Worm (Caenorhabditis elegans) whole organism, dauer: ENCODE results near the gene ccz-1.

Source experiments
- unc-62 ChIP-seq: sonication (generic microtip); optimal IDR thresholded peaks from 2 replicates; lab custom pipeline; 2017; ENCODE audit warnings: missing biosample characterization, missing genetic modification reagents, missing genetic modification characterization

Gene ccz-1

DNA sequence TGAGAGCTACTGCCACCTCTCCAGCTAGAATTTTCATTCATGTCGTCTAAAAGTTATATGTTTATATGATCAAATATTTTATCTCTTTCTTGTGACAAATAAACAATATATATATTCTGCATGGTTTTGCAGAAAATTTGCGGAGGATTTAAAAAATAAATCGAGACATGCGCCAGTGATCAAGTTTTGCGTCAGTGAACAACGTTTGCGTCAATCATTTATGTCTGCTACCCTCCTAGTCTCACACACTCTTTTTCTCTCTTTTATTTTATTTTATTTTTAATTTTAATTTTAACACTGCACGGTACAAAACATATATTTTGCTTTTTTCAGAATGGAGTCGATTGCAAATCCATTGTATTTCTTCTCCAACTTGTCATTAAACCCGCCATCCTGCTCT lies at the start of gene ccz-1, which contains the start of gene tag-65:
ccz-1 (plus strand) TSS at position 334 of the 400 bp plus-strand sequence.
tag-65 (minus strand) TSS at position 46 of the 400 bp plus-strand sequence.
- no peak for TF ChIP-seq unc-62 (GFP tag; lab: Kevin White, UChicago)

DNA sequence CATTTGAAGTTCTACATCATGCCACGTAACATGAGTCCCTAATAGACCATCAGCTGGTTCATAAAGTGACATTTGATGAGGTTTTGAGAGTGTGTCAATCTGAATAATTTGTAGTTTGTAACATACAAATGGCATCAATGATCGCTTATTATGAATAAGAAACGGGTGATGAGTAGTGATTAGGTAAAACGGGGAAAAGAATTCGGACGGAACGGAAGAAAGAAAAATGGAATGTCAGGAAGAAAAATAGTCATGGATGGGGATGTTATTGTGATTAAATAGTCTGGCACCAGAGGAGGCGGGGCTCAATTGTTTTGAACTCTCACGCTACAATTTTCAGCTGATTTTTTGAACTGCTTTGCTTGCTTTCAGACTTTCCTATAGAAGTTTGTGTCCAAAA lies 44.5 kb upstream of the ccz-1 start, which contains the start of gene H37A05.2:
H37A05.2 (minus strand) TSS at position 101 of the 400 bp plus-strand sequence.
- TF ChIP-seq unc-62 (GFP tag; lab: Kevin White, UChicago), result no peak

DNA sequence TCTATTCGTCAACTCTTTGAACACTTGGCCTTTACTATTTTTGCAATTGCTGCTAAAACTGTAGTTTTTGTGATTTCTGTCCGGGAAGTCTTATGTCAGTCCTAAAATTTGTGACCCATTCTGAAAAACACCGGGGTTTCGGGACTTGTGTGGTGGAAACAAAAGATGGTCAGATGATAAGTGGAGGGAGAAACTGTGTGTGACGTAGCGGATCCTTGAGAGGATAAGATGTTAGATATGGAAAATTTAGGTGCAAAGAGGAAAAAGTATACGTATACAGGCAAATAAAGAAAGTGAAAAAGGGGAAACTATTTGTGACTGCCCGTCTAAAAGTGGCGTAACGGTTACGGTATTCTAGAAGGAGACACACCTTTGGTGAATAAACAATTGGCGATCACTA lies 42.3 kb upstream of the ccz-1 start:
- no peak for TF ChIP-seq unc-62 (GFP tag; lab: Kevin White, UChicago)

DNA sequence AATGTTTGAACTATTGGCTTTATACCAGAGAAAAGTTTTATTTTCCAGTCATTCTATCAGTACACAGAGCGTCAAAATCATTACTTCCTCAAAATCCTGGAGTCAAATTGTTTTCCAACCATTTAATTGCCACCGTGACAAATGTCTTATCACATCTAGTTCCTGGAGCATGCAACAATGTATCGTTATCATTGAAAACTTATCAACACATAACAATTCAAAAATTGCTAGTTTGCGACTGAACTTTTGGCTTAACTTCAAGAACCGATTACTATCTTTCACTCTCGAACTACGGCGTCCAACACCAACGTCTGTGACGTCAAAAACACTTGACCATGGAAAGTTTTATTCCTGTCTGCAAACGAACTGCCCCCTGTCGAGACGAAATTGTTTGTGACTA lies 40.6 kb upstream of the ccz-1 start:
- TF ChIP-seq unc-62 (GFP tag; lab: Kevin White, UChicago), result no peak

DNA sequence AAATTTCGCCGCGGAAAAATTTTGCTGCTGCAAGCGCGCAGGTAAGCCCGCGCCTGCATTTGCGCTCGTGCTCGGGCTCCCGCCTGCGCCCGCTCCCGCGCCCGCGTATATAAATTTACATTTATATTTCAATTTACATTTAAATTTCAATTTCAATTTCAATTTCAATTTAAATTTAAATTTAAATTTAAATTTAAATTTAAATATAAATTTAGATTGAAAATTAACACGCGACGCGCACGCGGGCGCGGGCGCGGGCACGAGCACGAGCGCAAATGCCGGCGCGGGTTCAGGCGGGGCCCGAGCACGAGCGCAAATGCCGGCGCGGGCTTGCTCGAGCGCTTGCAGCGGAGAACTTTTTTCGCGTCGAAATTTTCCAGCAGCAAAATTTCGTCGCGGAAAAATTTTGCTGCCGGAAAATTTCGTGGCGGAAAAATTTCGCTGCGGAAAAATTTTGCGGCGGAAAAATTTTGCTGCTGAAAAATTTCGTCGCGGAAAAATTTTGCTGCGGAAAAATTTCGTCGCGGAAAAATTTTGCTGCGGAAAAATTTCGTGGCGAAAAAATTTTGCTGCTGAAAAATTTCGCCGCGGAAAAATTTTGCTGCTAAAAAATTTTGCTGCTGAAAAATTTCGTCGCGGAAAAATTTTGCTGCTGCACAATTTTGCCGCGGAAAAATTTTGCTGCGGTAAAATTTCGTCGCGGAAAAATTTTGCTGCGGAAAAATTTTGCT lies 32.7 kb upstream of the ccz-1 start:
- TF ChIP-seq unc-62 (GFP tag; lab: Kevin White, UChicago), result no peak

DNA sequence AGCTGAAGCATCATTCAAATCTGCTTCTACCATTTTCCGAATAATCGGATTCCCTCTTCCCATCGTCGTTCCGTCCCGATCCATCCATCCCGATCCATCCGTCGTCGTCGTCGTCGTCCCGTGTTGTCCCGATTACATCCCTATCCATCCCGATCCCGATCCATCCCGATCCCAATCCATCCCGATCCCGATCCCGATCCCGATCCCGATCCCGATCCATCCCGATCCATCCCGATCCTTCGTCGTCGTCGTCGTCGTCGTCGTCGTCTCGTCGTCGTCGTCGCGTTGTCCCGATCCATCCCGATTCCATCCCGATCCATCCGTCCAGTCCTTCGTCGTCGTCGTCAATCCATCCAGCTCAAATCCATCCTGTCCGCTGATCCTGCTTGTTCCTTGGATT lies 31.5 kb upstream of the ccz-1 start:
- TF ChIP-seq unc-62 (GFP tag; lab: Kevin White, UChicago), result no peak

DNA sequence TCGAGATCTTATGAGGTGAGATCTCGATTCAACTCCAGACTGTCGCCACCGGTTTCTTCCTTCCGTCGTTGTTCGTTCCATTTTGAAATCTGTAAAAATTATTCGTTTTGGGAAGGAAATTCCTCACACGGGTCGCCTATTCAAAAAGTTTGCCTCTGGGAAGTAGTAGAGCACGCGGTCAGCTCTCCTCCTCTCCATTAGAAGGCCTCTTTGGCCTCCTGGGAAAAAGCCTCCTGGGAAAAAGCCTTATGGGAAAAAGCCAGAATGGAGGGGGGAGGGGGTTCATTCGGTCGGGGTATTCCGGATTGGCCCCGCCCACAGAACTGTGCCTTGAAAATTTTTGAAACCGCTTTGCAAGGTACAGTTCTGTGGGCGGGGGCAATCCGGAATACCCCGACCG lies 31.1 kb upstream of the ccz-1 start:
- TF ChIP-seq unc-62 (GFP tag; lab: Kevin White, UChicago), result no peak

DNA sequence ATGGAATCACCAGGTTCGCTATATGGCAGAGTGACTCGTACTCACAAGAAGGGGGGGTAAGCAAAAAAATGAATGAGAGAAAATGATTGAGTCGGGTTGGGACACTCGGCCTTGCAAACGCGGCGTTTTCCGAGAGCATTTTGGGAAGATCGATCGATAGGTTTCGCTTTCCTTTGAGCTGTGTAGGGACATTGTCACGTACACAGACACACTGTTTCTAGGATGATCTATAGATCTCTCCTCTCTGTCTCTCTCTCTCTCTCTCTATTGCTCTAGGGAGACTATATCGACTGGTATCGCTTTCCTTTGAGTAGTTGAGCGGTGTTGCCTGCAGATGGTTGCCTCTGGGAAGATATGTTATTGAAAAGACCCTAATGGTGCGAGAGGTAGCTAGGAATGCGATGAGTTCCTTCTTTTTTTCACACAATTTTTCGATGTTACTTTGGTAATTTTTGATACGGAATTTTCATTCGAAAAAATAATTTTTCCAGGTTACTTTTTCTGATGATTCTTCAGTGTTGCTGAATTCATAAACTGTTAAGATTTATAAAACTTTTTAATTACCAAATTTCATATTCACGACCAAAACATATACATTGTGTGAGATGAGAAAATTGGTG lies 28.8 kb upstream of the ccz-1 start, which contains the start of gene H37A05.4:
H37A05.4 (minus strand) TSS at position 51 of the 620 bp plus-strand sequence.
- no peak for TF ChIP-seq unc-62 (GFP tag; lab: Kevin White, UChicago)

DNA sequence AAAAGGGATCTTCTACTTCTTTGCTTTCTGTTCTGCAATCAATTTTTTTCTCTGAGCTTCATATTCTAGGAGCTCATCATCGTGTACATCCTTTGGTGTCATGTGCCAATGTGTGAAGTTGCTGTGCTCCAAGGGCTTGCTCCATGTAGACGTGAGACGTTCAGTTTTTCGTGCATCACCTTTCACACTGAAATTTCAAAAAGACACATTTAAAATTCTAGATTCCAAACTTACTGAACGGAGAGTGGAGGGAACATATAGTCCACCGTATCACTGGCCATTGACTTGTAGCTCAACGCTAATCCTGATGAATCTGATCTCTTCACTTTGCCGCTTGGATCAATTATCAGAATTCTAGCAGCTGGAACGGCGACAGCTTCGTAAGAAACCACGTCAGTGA lies 27.9 kb upstream of the ccz-1 start:
- no peak for TF ChIP-seq unc-62 (GFP tag; lab: Kevin White, UChicago)

DNA sequence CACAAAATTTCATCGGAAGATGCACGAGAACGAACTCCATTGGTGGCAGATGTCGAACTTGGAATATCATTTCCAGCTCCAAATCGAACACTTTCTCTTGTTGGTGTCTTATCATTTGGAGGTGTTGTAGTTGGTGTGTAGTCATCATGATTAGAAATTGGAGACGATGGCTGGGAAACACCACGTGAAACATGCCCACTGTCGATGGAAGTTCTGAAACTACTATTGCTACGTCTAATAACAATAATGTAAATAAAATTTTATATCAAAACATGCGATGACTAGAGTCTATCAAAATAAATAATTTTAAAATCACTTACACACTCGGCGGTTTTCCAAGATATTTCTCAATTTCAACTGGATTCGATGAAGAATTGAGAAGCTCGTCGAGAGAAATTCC lies 26.4 kb upstream of the ccz-1 start:
- TF ChIP-seq unc-62 (GFP tag; lab: Kevin White, UChicago), result no peak

DNA sequence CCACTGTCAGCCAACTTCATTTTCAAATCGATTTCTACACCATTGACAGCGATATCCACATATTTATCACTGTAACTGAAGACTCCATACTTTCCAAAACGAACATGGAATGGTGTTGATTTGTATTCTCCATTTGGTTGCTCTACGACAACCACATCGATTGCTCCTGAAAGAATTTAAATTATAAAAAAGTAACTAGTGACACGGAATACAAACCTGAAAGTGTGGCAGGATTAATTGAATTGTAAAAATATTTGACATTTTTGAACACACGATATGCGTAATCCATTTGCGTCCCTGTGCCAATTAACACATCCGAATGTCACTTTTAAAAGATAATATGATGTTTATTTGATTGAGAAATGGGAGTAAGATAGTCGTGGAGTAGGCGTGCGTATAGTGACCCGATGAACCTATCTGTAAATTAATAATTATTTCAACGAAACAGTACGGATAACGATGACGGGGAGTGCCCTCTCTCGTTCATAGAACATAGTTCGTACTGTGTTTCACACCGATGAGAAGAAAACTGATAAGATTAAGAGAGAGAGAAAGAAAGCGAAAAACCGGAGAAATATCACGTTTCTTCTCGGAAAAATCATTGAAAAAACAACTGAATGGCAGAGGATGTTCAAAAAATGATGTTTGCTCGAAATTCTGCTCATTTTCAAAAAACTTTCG lies 24.8 kb upstream of the ccz-1 start, which contains the start of gene lpin-1:
lpin-1 (minus strand) TSS at position 417 of the 681 bp plus-strand sequence.
- no peak for TF ChIP-seq unc-62 (GFP tag; lab: Kevin White, UChicago)

DNA sequence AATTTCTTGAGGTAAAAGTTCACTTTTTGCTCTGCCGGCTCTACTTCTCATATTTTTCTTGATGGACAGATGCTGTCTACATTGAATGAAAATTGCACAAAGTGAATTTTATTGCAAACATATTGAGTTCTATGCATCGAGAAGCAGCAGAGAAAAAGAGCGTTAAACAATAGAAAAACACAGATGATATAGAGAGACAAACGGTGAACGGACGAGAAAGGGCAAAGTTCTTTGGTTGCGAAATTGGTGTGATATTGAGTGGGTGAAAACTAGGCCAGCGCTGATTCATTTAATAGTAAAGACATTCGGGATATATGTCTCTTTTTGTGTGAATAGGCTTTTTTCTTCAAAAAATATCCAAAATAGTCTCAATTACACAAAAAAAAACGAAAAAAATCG lies 24.3 kb upstream of the ccz-1 start:
- no peak for TF ChIP-seq unc-62 (GFP tag; lab: Kevin White, UChicago)

DNA sequence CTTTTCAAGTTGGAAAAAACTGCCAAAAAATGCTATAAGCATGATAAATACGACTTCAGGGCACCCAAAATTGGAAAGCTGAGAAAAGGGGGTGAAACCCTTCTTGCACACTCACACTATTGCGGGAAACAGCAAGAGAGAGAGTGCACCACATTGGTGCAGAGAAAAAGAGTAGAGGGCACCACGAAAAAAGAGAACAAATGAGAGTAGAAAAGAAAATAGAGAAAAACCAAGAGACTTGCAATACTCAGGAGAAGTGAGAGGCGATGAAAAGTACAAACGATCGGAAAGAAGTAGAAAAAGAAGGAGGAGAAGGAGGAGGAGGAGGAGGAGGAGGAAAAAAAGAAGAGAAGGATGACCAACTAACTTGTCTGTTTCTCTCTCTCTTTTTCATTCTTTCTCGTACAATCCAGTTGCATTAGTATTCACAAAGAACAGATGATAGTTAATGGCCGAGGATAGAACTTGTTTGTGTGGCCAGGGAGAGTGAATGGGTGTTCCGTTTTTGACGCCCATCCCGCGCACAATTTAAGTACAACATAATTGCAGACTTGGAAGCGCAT lies 23.4 kb upstream of the ccz-1 start:
- no peak for TF ChIP-seq unc-62 (GFP tag; lab: Kevin White, UChicago)

DNA sequence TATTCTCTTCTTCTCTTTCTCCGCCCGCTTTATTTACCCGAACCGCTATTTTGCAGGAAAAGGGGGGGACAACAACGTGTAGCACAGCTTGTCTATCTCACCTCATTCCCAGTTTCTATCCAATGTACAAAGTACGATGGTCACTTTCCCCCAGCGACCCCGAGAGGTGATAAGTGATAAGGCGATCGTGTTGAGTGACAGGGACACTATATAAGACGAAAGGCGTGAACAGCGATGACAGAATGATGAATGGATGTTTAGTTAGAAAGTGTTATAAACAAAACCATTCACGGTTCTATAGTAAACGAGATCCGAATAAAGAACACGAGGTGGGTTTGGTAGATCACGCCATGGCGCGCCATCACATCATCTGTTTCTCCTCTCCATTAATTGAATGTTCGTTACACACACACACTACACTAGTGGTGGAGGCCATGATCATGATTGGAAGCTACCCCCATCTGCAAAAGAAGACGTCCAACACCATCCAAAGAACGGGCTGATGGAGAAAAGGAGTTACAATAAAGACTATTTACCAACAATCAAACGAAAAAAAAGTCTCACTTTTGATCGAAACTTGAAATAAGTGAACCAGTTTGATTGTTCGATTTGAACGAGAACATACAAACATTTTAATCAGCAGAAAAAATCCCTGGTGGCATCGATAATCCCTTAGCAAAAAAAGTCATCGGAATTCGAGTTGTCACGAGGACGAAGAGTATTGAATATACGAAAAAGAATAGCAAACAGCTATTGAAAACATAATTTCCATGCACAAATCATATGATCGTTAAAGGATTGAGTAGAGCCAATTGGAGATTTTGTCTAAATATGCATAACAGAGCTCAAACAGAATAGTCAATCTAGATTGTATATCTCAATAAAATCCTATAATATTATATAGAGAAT lies 22.1 kb upstream of the ccz-1 start:
- no peak for TF ChIP-seq unc-62 (GFP tag; lab: Kevin White, UChicago)

DNA sequence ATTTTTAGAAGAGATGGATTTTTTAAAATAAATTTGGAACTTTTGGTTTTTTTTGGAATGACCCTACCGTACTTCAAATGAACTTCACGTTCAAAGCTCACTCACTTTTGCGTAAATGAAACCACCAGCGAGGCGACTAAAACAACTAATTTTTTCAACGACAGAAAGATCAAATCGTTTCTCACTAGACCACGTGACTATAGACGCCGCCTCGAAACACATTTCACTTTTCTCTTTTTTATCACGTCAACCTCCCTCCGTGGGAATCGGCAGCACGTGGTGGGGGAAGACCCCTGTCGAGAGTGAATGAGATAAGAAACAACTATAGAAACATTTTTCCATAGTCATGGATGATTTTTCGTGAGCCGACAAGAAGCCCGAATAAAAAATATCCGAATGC lies 21.4 kb upstream of the ccz-1 start:
- TF ChIP-seq unc-62 (GFP tag; lab: Kevin White, UChicago), result no peak
